Fruit fly (Drosophila melanogaster) whole organism, embryonic: ENCODE measurements around the gene Cow.
A peak's percentile ranks its signal among the peaks of the same experiment; 100 is the strongest.

Source experiments
- Asciz ChIP-seq: fragments of 200-800 bp; sonication (Bioruptor generic); optimal IDR thresholded peaks from 2 replicates; lab custom pipeline; 2017; ENCODE audit warnings: missing biosample characterization, mild to moderate bottlenecking, missing genetic modification characterization, missing genetic modification reagents
- Atf-2 ChIP-seq: fragments of 200-800 bp; sonication (Bioruptor generic); optimal IDR thresholded peaks from 2 replicates; lab custom pipeline; 2016; ENCODE audit warnings: missing biosample characterization, missing genetic modification characterization
- CG10959 ChIP-seq: fragments of 200-800 bp; sonication (Bioruptor generic); IDR thresholded peaks from 2 replicates; pipeline ENCODE4 v1.3.6; 2022; ENCODE audit warnings: missing biosample characterization, missing genetic modification characterization
- CG11085 ChIP-seq: fragments of 200-800 bp; sonication (Bioruptor generic); IDR thresholded peaks from 2 replicates; pipeline ENCODE4 v1.3.6; 2022; ENCODE audit warnings: missing biosample characterization, missing genetic modification characterization
- CG11723 ChIP-seq: fragments of 200-800 bp; sonication (Bioruptor generic); optimal IDR thresholded peaks from 2 replicates; lab custom pipeline; 2017; ENCODE audit warnings: missing biosample characterization, mild to moderate bottlenecking, missing genetic modification characterization
- CG12744 ChIP-seq: fragments of 200-800 bp; sonication (Bioruptor generic); optimal IDR thresholded peaks from 2 replicates; lab custom pipeline; 2016; ENCODE audit warnings: missing biosample characterization, missing genetic modification characterization
- CG13775 ChIP-seq: fragments of 200-800 bp; sonication (Bioruptor generic); optimal IDR thresholded peaks from 3 replicates; lab custom pipeline; 2017; ENCODE audit warnings: missing biosample characterization, mild to moderate bottlenecking, missing genetic modification characterization
- CG14965 ChIP-seq: fragments of 200-800 bp; sonication (Bioruptor generic); optimal IDR thresholded peaks from 2 replicates; lab custom pipeline; 2016; ENCODE audit warnings: missing biosample characterization, missing genetic modification characterization, borderline replicate concordance
- CG16779 ChIP-seq: fragments of 200-800 bp; sonication (Bioruptor generic); IDR thresholded peaks from 2 replicates; pipeline ENCODE4 v1.3.6; 2022; ENCODE audit warnings: missing biosample characterization, missing genetic modification characterization
- CG17186 ChIP-seq: fragments of 200-800 bp; sonication (Bioruptor generic); optimal IDR thresholded peaks from 3 replicates; lab custom pipeline; 2017; ENCODE audit warnings: missing biosample characterization, missing genetic modification reagents, missing genetic modification characterization
- CG17328 ChIP-seq: fragments of 200-800 bp; sonication (Bioruptor generic); IDR thresholded peaks from 2 replicates; pipeline ENCODE4 v1.3.6; 2022; ENCODE audit warnings: missing biosample characterization, missing genetic modification characterization
- CG17612 ChIP-seq: fragments of 200-800 bp; sonication (Bioruptor generic); IDR thresholded peaks from 2 replicates; pipeline ENCODE4 v1.3.6; 2022; ENCODE audit warnings: missing biosample characterization, missing genetic modification characterization
- CG17829 ChIP-seq: fragments of 200-800 bp; optimal IDR thresholded peaks from 2 replicates; lab custom pipeline; 2019; ENCODE audit warnings: missing biosample characterization, mild to moderate bottlenecking, missing genetic modification characterization, moderate library complexity
- CG2875 ChIP-seq: fragments of 200-800 bp; sonication (Bioruptor generic); optimal IDR thresholded peaks from 2 replicates; lab custom pipeline; 2017; ENCODE audit warnings: missing biosample characterization, mild to moderate bottlenecking, missing genetic modification characterization, missing genetic modification reagents
- CG3065 ChIP-seq: fragments of 200-800 bp; sonication (Bioruptor generic); optimal IDR thresholded peaks from 2 replicates; lab custom pipeline; 2016; ENCODE audit warnings: missing biosample characterization, missing genetic modification characterization
- CG32772 ChIP-seq: fragments of 200-800 bp; sonication (Bioruptor generic); IDR thresholded peaks from 2 replicates; pipeline ENCODE4 v1.3.6; 2022; ENCODE audit warnings: missing biosample characterization, missing genetic modification characterization
- CG4617 ChIP-seq: fragments of 200-800 bp; sonication (Bioruptor generic); optimal IDR thresholded peaks from 3 replicates; lab custom pipeline; 2016; ENCODE audit warnings: missing biosample characterization, missing genetic modification characterization, borderline replicate concordance
- CG5180 ChIP-seq: fragments of 200-800 bp; sonication (Bioruptor generic); optimal IDR thresholded peaks from 3 replicates; lab custom pipeline; 2017; ENCODE audit warnings: missing biosample characterization, missing genetic modification characterization, mild to moderate bottlenecking, moderate library complexity, missing genetic modification reagents
- CG6854 ChIP-seq: fragments of 200-800 bp; sonication (Bioruptor generic); optimal IDR thresholded peaks from 3 replicates; lab custom pipeline; 2017; ENCODE audit warnings: missing biosample characterization, mild to moderate bottlenecking, missing genetic modification characterization
- CG7987 ChIP-seq: fragments of 200-800 bp; sonication (Bioruptor generic); optimal IDR thresholded peaks from 2 replicates; lab custom pipeline; 2018; ENCODE audit warnings: missing biosample characterization, mild to moderate bottlenecking, missing genetic modification characterization, moderate library complexity
- CG8924 ChIP-seq: fragments of 200-800 bp; optimal IDR thresholded peaks from 3 replicates; lab custom pipeline; 2019; ENCODE audit warnings: missing biosample characterization, mild to moderate bottlenecking, missing genetic modification characterization, moderate library complexity
- CG9437 ChIP-seq: fragments of 200-800 bp; sonication (Bioruptor generic); optimal IDR thresholded peaks from 2 replicates; lab custom pipeline; 2018; ENCODE audit warnings: missing biosample characterization, mild to moderate bottlenecking, missing genetic modification characterization
- Dad ChIP-seq: fragments of 200-800 bp; sonication (Bioruptor generic); optimal IDR thresholded peaks from 3 replicates; lab custom pipeline; 2016; ENCODE audit warnings: missing biosample characterization, missing genetic modification characterization
- Deaf1 ChIP-seq: fragments of 200-800 bp; optimal IDR thresholded peaks from 3 replicates; lab custom pipeline; 2019; ENCODE audit warnings: missing biosample characterization, mild to moderate bottlenecking, missing genetic modification characterization, moderate library complexity
- Doc3 ChIP-seq: fragments of 200-800 bp; sonication (Bioruptor generic); IDR thresholded peaks from 3 replicates; pipeline ENCODE4 v1.3.6; 2022; ENCODE audit warnings: missing biosample characterization, missing genetic modification characterization; ENCODE audit not compliant: partially characterized antibody
- Ets65A ChIP-seq: fragments of 200-800 bp; sonication (Bioruptor generic); peaks from one replicate; lab custom pipeline; 2016; ENCODE audit warnings: missing biosample characterization, missing genetic modification characterization
- Max ChIP-seq: fragments of 200-800 bp; sonication (Bioruptor generic); optimal IDR thresholded peaks from 2 replicates; lab custom pipeline; 2016; ENCODE audit warnings: missing biosample characterization, mild to moderate bottlenecking, missing genetic modification characterization
- Mes4 ChIP-seq: fragments of 200-800 bp; sonication (Bioruptor generic); optimal IDR thresholded peaks from 2 replicates; lab custom pipeline; 2016; ENCODE audit warnings: missing biosample characterization, missing genetic modification characterization
- NfI ChIP-seq: fragments of 200-800 bp; sonication (Bioruptor generic); optimal IDR thresholded peaks from 3 replicates; lab custom pipeline; 2018; ENCODE audit warnings: missing biosample characterization, mild to moderate bottlenecking, missing genetic modification characterization, moderate library complexity
- Ssrp ChIP-seq: fragments of 200-800 bp; sonication (Bioruptor generic); optimal IDR thresholded peaks from 2 replicates; lab custom pipeline; 2018; ENCODE audit warnings: missing biosample characterization, mild to moderate bottlenecking, missing genetic modification characterization, moderate library complexity
- YL-1 ChIP-seq: fragments of 200-800 bp; sonication (Bioruptor generic); optimal IDR thresholded peaks from 3 replicates; lab custom pipeline; 2017; ENCODE audit warnings: missing biosample characterization, mild to moderate bottlenecking, missing genetic modification characterization
- btn ChIP-seq: fragments of 200-800 bp; sonication (Bioruptor generic); optimal IDR thresholded peaks from 2 replicates; lab custom pipeline; 2016; ENCODE audit warnings: missing biosample characterization, missing genetic modification characterization
- dati ChIP-seq: fragments of 200-800 bp; sonication (Bioruptor generic); IDR thresholded peaks from 2 replicates; pipeline ENCODE4 v1.3.6; 2022; ENCODE audit warnings: missing biosample characterization, missing genetic modification characterization
- dysf ChIP-seq: fragments of 200-800 bp; sonication (Bioruptor generic); IDR thresholded peaks from 3 replicates; pipeline ENCODE4 v1.3.6; 2022; ENCODE audit warnings: missing biosample characterization, missing genetic modification characterization
- ems ChIP-seq: fragments of 200-800 bp; sonication (Bioruptor generic); optimal IDR thresholded peaks from 3 replicates; lab custom pipeline; 2016; ENCODE audit warnings: missing biosample characterization, missing genetic modification characterization
- grau ChIP-seq: fragments of 200-800 bp; optimal IDR thresholded peaks from 3 replicates; lab custom pipeline; 2019; ENCODE audit warnings: missing biosample characterization, mild to moderate bottlenecking, missing genetic modification characterization, moderate library complexity
- grn ChIP-seq: fragments of 200-800 bp; sonication (Bioruptor generic); optimal IDR thresholded peaks from 3 replicates; lab custom pipeline; 2017; ENCODE audit warnings: missing biosample characterization, missing genetic modification characterization
- h ChIP-seq: fragments of >200 bp; optimal IDR thresholded peaks from 2 replicates; lab custom pipeline; 2017
- ham ChIP-seq: fragments of 200-800 bp; sonication (Bioruptor generic); IDR thresholded peaks from 2 replicates; pipeline ENCODE4 v1.3.6; 2022; ENCODE audit warnings: missing biosample characterization, missing genetic modification characterization
- lmd ChIP-seq: fragments of 200-800 bp; sonication (Bioruptor generic); IDR thresholded peaks from 2 replicates; pipeline ENCODE4 v1.3.6; 2022; ENCODE audit warnings: missing biosample characterization, missing genetic modification characterization
- odd ChIP-seq: fragments of 200-800 bp; sonication (Bioruptor generic); optimal IDR thresholded peaks from 2 replicates; lab custom pipeline; 2017; ENCODE audit warnings: missing biosample characterization, mild to moderate bottlenecking, missing genetic modification characterization
- repo ChIP-seq: fragments of 200-800 bp; sonication (Bioruptor generic); optimal IDR thresholded peaks from 2 replicates; lab custom pipeline; 2016; ENCODE audit warnings: missing biosample characterization, missing genetic modification characterization
- shn ChIP-seq: fragments of 200-800 bp; sonication (Bioruptor generic); optimal IDR thresholded peaks from 3 replicates; lab custom pipeline; 2016; ENCODE audit warnings: missing biosample characterization, missing genetic modification characterization
- sisA ChIP-seq: fragments of 200-800 bp; sonication (Bioruptor generic); IDR thresholded peaks from 2 replicates; pipeline ENCODE4 v1.3.6; 2022; ENCODE audit warnings: missing biosample characterization, missing genetic modification characterization
- tgo ChIP-seq: fragments of 200-800 bp; sonication (Bioruptor generic); IDR thresholded peaks from 3 replicates; pipeline ENCODE4 v1.3.6; 2022; ENCODE audit warnings: missing biosample characterization, missing genetic modification characterization
- trem ChIP-seq: fragments of 200-800 bp; optimal IDR thresholded peaks from 3 replicates; lab custom pipeline; 2019; ENCODE audit warnings: missing biosample characterization, mild to moderate bottlenecking, missing genetic modification characterization, moderate library complexity
- tx ChIP-seq: fragments of 200-800 bp; sonication (Bioruptor generic); optimal IDR thresholded peaks from 2 replicates; lab custom pipeline; 2016; ENCODE audit warnings: missing biosample characterization, missing genetic modification characterization
- wor ChIP-seq: fragments of 200-800 bp; sonication (Bioruptor generic); IDR thresholded peaks from 2 replicates; pipeline ENCODE4 v1.3.6; 2022; ENCODE audit warnings: missing biosample characterization, missing genetic modification characterization
- zen ChIP-seq: fragments of 200-800 bp; sonication (Bioruptor generic); optimal IDR thresholded peaks from 3 replicates; lab custom pipeline; 2018; ENCODE audit warnings: missing biosample characterization, mild to moderate bottlenecking, missing genetic modification characterization, moderate library complexity
- zf30C ChIP-seq: fragments of 200-800 bp; sonication (Bioruptor generic); optimal IDR thresholded peaks from 3 replicates; lab custom pipeline; 2018; ENCODE audit warnings: missing biosample characterization, mild to moderate bottlenecking, missing genetic modification characterization
- zfh1 ChIP-seq: fragments of 200-800 bp; sonication (Bioruptor generic); IDR thresholded peaks from 3 replicates; pipeline ENCODE4 v1.3.6; 2022; ENCODE audit warnings: missing biosample characterization, missing genetic modification characterization

Cow gene

dm6 chr3R:23053936-23054335 is 58.6 kb downstream of the Cow start, which contains the start of gene p53 (continued):
- TF ChIP-seq CG6854 (GFP tag; lab: Kevin White, UChicago) (peak; percentile 56), CG11723 (peak; percentile 61), lmd (GFP tag; lab: Robert Waterston, UW) (peak; percentile 79), Asciz (peak; percentile 74), wor (GFP tag; lab: Robert Waterston, UW) (no peak), CG12744 (GFP tag; lab: Kevin White, UChicago) (peak; percentile 78), tx (peak; percentile 12), ems (GFP tag; lab: Kevin White, UChicago) (peak; percentile 66), CG10959 (no peak), Max (peak; percentile 70), CG14965 (GFP tag; lab: Kevin White, UChicago) (peak; percentile 27), Atf-2 (GFP tag; lab: Kevin White, UChicago) (peak; percentile 64), odd (GFP tag; lab: Kevin White, UChicago) (peak; percentile 74), Mes4 (GFP tag; lab: Kevin White, UChicago) (peak; percentile 82), CG17829 (tag; lab: Kevin White, UChicago) (peak; percentile 30), CG3065 (GFP tag; lab: Kevin White, UChicago) (no peak), shn (GFP tag; lab: Kevin White, UChicago) (peak; percentile 58), btn (peak; percentile 68), CG17328 (GFP tag; lab: Robert Waterston, UW) (peak; percentile 62), h (lab: Kevin White, UChicago) (no peak), grn (GFP tag; lab: Kevin White, UChicago) (peak; percentile 41), Doc3 (peak; percentile 41; the same call in 1 of the 3 replicates), CG11085 (peak; percentile 70), dati (GFP tag; lab: Robert Waterston, UW) (peak; percentile 48; the same call in 1 of the 2 replicates), CG16779 (0 out of 2 replicates have a peak, but pooled peaks have one; percentile 5), ham (GFP tag; lab: Robert Waterston, UW) (no peak), CG17186 (GFP tag; lab: Kevin White, UChicago) (peak; percentile 73), NfI (GFP tag; lab: Kevin White, UChicago) (peak; percentile 91), grau (tag; lab: Kevin White, UChicago) (peak; percentile 67), CG17612 (GFP tag; lab: Robert Waterston, UW) (0 out of 2 replicates have a peak, but pooled peaks have one; percentile 12), zen (peak; percentile 52), CG5180 (GFP tag; lab: Kevin White, UChicago) (peak; percentile 51), repo (peak; percentile 63), Ets65A (peak; percentile 99), CG4617 (peak; percentile 21), dysf (GFP tag; lab: Robert Waterston, UW) (peak; percentile 74; the same call in 2 of the 3 replicates), CG7987 (peak; percentile 94), Deaf1 (tag; lab: Kevin White, UChicago) (peak; percentile 28), trem (peak; percentile 70), YL-1 (GFP tag; lab: Kevin White, UChicago) (peak; percentile 44), CG9437 (GFP tag; lab: Kevin White, UChicago) (peak; percentile 66), CG8924 (no peak), tgo (GFP tag; lab: Robert Waterston, UW) (peak; percentile 60; the same call in 2 of the 3 replicates), CG13775 (GFP tag; lab: Kevin White, UChicago) (peak; percentile 85), CG2875 (peak; percentile 72), CG32772 (GFP tag; lab: Robert Waterston, UW) (peak; percentile 63; the same call in 1 of the 2 replicates), sisA (GFP tag; lab: Robert Waterston, UW) (peak; percentile 24; the same call in 1 of the 2 replicates), Ssrp (tag; lab: Kevin White, UChicago) (peak; percentile 48), zf30C (GFP tag; lab: Kevin White, UChicago) (no peak), zfh1 (peak; percentile 76), Dad (GFP tag; lab: Kevin White, UChicago) (peak; percentile 75)
